Fruit fly (Drosophila melanogaster): ENCODE results near the gene bbg.

DNA sequence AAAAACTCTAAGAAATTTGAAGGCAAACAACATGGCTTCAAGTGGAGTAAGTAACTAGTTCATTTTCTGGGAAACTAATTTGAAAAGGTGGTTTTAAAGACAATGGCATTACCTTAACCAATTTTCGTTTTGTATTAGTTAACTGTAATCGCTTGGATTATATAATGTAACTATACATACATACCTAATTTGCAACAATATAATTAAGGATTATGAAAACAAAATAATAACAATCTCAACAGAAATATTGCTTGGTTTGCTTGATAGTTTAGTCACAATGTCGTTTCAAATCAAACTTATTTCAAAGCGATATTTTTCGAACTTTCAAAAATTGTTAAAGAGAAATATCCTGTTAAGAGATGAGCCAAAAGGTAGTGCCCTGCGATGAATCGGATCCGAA is 18.6 kb downstream of the bbg start, which contains the start of gene CG9592:
- TF ChIP-seq Dll (optimal IDR thresholded peaks at IDR 0.05): no peak
- no peak for TF ChIP-seq usp (GFP tag; optimal IDR thresholded peaks at IDR 0.05)
- no peak for TF ChIP-seq EcR (GFP tag; optimal IDR thresholded peaks at IDR 0.05)
- no peak for TF ChIP-seq CG8478 (optimal IDR thresholded peaks at IDR 0.05)
- TF ChIP-seq pan (optimal IDR thresholded peaks at IDR 0.05): no peak
- TF ChIP-seq psq (optimal IDR thresholded peaks at IDR 0.05): no peak

Measured in whole organism.